Worm (Caenorhabditis elegans) whole organism, L2 larva: ENCODE measurements around the gene syd-1.

Experiments used
- C34F6.9 ChIP-seq: fragments of 150-350 bp; optimal IDR thresholded peaks from 2 replicates; lab custom pipeline; 2014; ENCODE audit warnings: missing biosample characterization, missing genetic modification characterization
- F13H6.1 ChIP-seq: sonication (generic microtip); optimal IDR thresholded peaks from 2 replicates; lab custom pipeline; 2016; ENCODE audit warnings: missing genetic modification characterization, missing compliant biosample characterization
- R02D3.7 ChIP-seq: fragments of 150-350 bp; optimal IDR thresholded peaks from 2 replicates; lab custom pipeline; 2014; ENCODE audit warnings: missing biosample characterization, missing genetic modification characterization
- Y55F3AM.14 ChIP-seq: fragments of 200-800 bp; sonication (Bioruptor generic); optimal IDR thresholded peaks from 2 replicates; lab custom pipeline; 2018; ENCODE audit warnings: mild to moderate bottlenecking, missing genetic modification characterization, missing compliant biosample characterization
- ZK546.5 ChIP-seq: sonication (generic microtip); optimal IDR thresholded peaks from 2 replicates; lab custom pipeline; 2017; ENCODE audit warnings: missing biosample characterization, missing genetic modification characterization
- alr-1 ChIP-seq: fragments of 150-350 bp; optimal IDR thresholded peaks from 2 replicates; lab custom pipeline; 2014; ENCODE audit warnings: missing biosample characterization, missing genetic modification characterization
- aly-2 ChIP-seq: fragments of 150-350 bp; optimal IDR thresholded peaks from 2 replicates; lab custom pipeline; 2014; ENCODE audit warnings: missing biosample characterization, missing genetic modification characterization
- ama-1 ChIP-seq: fragments of 150-350 bp; optimal IDR thresholded peaks from 2 replicates; lab custom pipeline; 2018; ENCODE audit warnings: inconsistent platforms
- blmp-1 ChIP-seq: sonication (generic microtip); optimal IDR thresholded peaks from 2 replicates; lab custom pipeline; 2017; ENCODE audit warnings: missing genetic modification characterization, mild to moderate bottlenecking, missing compliant biosample characterization, antibody characterized with exemption, moderate library complexity; ENCODE audit not compliant: insufficient read depth
- ceh-16 ChIP-seq: fragments of 150-350 bp; optimal IDR thresholded peaks from 2 replicates; lab custom pipeline; 2014; ENCODE audit warnings: missing biosample characterization, missing genetic modification characterization
- ceh-82 ChIP-seq: fragments of 150-350 bp; optimal IDR thresholded peaks from 2 replicates; lab custom pipeline; 2014; ENCODE audit warnings: missing biosample characterization, missing genetic modification characterization
- crh-2 ChIP-seq: sonication (generic microtip); optimal IDR thresholded peaks from 2 replicates; lab custom pipeline; 2017; ENCODE audit warnings: missing biosample characterization, missing genetic modification characterization
- dmd-4 ChIP-seq: sonication (generic microtip); optimal IDR thresholded peaks from 2 replicates; lab custom pipeline; 2017; ENCODE audit warnings: missing biosample characterization, missing genetic modification characterization
- egl-27 ChIP-seq: sonication (generic microtip); optimal IDR thresholded peaks from 3 replicates; lab custom pipeline; 2017; ENCODE audit warnings: missing biosample characterization, missing genetic modification reagents, missing genetic modification characterization
- elt-1 ChIP-seq: fragments of 150-350 bp; optimal IDR thresholded peaks from 2 replicates; lab custom pipeline; 2014; ENCODE audit warnings: missing biosample characterization, missing genetic modification characterization
- elt-3 ChIP-seq: sonication (generic microtip); optimal IDR thresholded peaks from 2 replicates; lab custom pipeline; 2017; ENCODE audit warnings: missing biosample characterization, missing genetic modification characterization
- fos-1 ChIP-seq: fragments of 150-350 bp; optimal IDR thresholded peaks from 2 replicates; lab custom pipeline; 2014; ENCODE audit warnings: missing biosample characterization, missing genetic modification characterization
- gmeb-1 ChIP-seq: fragments of 150-350 bp; optimal IDR thresholded peaks from 2 replicates; lab custom pipeline; 2014; ENCODE audit warnings: missing biosample characterization, missing genetic modification characterization
- lin-11 ChIP-seq: fragments of 150-350 bp; sonication (generic microtip); optimal IDR thresholded peaks from 2 replicates; lab custom pipeline; 2014; ENCODE audit warnings: missing biosample characterization, missing genetic modification characterization, inconsistent platforms, mixed read lengths
- lin-13 ChIP-seq: fragments of 150-350 bp; optimal IDR thresholded peaks from 2 replicates; lab custom pipeline; 2014; ENCODE audit warnings: missing biosample characterization, missing genetic modification reagents, missing genetic modification characterization
- lin-39 ChIP-seq: fragments of 150-350 bp; optimal IDR thresholded peaks from 2 replicates; lab custom pipeline; 2014; ENCODE audit warnings: missing biosample characterization, missing genetic modification reagents, missing genetic modification characterization
- mab-5 ChIP-seq: fragments of 150-350 bp; optimal IDR thresholded peaks from 2 replicates; lab custom pipeline; 2014; ENCODE audit warnings: missing biosample characterization, missing genetic modification characterization
- mbf-1 ChIP-seq: sonication (generic microtip); optimal IDR thresholded peaks from 2 replicates; lab custom pipeline; 2017; ENCODE audit warnings: missing biosample characterization, missing genetic modification characterization
- nhr-10 ChIP-seq: sonication (generic microtip); optimal IDR thresholded peaks from 2 replicates; lab custom pipeline; 2017; ENCODE audit warnings: missing biosample characterization, missing genetic modification characterization
- nhr-11 ChIP-seq: fragments of 150-350 bp; optimal IDR thresholded peaks from 2 replicates; lab custom pipeline; 2014; ENCODE audit warnings: missing biosample characterization, missing genetic modification characterization
- nhr-12 ChIP-seq: fragments of 150-350 bp; optimal IDR thresholded peaks from 2 replicates; lab custom pipeline; 2014; ENCODE audit warnings: missing biosample characterization, missing genetic modification characterization
- nhr-129 ChIP-seq: fragments of 150-350 bp; optimal IDR thresholded peaks from 2 replicates; lab custom pipeline; 2014; ENCODE audit warnings: missing biosample characterization, missing genetic modification characterization
- nhr-21 ChIP-seq: fragments of 150-350 bp; optimal IDR thresholded peaks from 2 replicates; lab custom pipeline; 2014; ENCODE audit warnings: missing biosample characterization, missing genetic modification characterization
- nhr-23 ChIP-seq: fragments of 150-350 bp; optimal IDR thresholded peaks from 2 replicates; lab custom pipeline; 2014; ENCODE audit warnings: missing biosample characterization, missing genetic modification reagents, missing genetic modification characterization
- nhr-237 ChIP-seq: fragments of 150-350 bp; optimal IDR thresholded peaks from 2 replicates; lab custom pipeline; 2014; ENCODE audit warnings: missing biosample characterization, missing genetic modification characterization
- nhr-25 ChIP-seq: fragments of 150-350 bp; sonication (generic microtip); optimal IDR thresholded peaks from 3 replicates; lab custom pipeline; 2014; ENCODE audit warnings: missing biosample characterization, missing genetic modification characterization
- nhr-6 ChIP-seq: fragments of 150-350 bp; optimal IDR thresholded peaks from 2 replicates; lab custom pipeline; 2014; ENCODE audit warnings: missing biosample characterization, missing genetic modification characterization
- nhr-77 ChIP-seq: fragments of 150-350 bp; optimal IDR thresholded peaks from 2 replicates; lab custom pipeline; 2014; ENCODE audit warnings: missing biosample characterization, missing genetic modification characterization
- sem-4 ChIP-seq: fragments of 150-350 bp; optimal IDR thresholded peaks from 2 replicates; lab custom pipeline; 2014; ENCODE audit warnings: missing biosample characterization, missing genetic modification reagents, missing genetic modification characterization
- skn-1 ChIP-seq: sonication (generic microtip); optimal IDR thresholded peaks from 2 replicates; lab custom pipeline; 2017; ENCODE audit warnings: missing biosample characterization, missing genetic modification characterization
- sma-3 ChIP-seq: sonication (generic microtip); optimal IDR thresholded peaks from 2 replicates; lab custom pipeline; 2016; ENCODE audit warnings: missing genetic modification reagents, missing genetic modification characterization, missing compliant biosample characterization
- sma-9 ChIP-seq, 2 experiments: fragments of 150-350 bp in 1 of 2; sonication (generic microtip) in 1 of 2; optimal IDR thresholded peaks; 2 replicates each; lab custom pipeline; 2014 to 2016; ENCODE audit warnings: missing genetic modification characterization in 2 of 2, mild to moderate bottlenecking in 1 of 2, missing biosample characterization in 1 of 2, missing compliant biosample characterization in 1 of 2, missing genetic modification reagents in 1 of 2, moderate library complexity in 1 of 2
- snpc-4 ChIP-seq: fragments of 150-350 bp; optimal IDR thresholded peaks from 2 replicates; lab custom pipeline; 2014; ENCODE audit warnings: missing biosample characterization, missing genetic modification characterization
- unc-39 ChIP-seq: fragments of 150-350 bp; optimal IDR thresholded peaks from 2 replicates; lab custom pipeline; 2014; ENCODE audit warnings: missing biosample characterization, missing genetic modification characterization
- unc-55 ChIP-seq: fragments of 150-350 bp; sonication (generic microtip); optimal IDR thresholded peaks from 3 replicates; lab custom pipeline; 2014; ENCODE audit warnings: missing biosample characterization, missing genetic modification reagents, missing genetic modification characterization
- unc-62 ChIP-seq: fragments of 150-350 bp; optimal IDR thresholded peaks from 2 replicates; lab custom pipeline; 2014; ENCODE audit warnings: missing biosample characterization, missing genetic modification reagents, missing genetic modification characterization
- zag-1 ChIP-seq: fragments of 150-350 bp; optimal IDR thresholded peaks from 2 replicates; lab custom pipeline; 2014; ENCODE audit warnings: missing biosample characterization, missing genetic modification characterization
- ztf-1 ChIP-seq: fragments of 200-800 bp; sonication (Bioruptor generic); conservative IDR thresholded peaks from 2 replicates; pipeline ENCODE4 v1.3.6; 2022; ENCODE audit warnings: missing genetic modification characterization, missing compliant biosample characterization

Gene syd-1

DNA sequence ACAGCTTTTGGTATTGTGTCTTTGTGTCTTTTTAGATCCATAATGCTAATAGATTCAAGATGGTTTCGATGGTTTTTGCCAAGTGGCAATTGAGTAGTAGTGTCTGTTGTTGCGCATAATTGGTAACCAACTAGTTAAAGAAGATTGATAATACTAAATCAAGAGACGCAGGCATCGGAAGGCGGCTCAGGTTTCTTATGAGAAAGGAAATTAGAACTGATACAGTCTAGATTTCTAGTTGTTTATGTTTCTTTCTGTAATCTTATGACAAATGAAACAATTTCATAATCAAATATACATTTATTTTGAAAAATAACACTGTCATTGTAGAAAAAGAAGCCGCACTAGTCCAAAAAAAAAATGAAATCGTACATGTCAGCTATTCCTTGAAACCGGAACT lies 40.9 kb downstream of the syd-1 start, which contains the start of gene ZK1290.10:
ZK1290.10 (minus strand) TSS at position 101 of the 400 bp plus-strand sequence.
- TF ChIP-seq ceh-16 (tag; lab: Kevin White, UChicago) = no peak
- no peak for TF ChIP-seq C34F6.9 (tag; lab: Kevin White, UChicago)
- TF ChIP-seq F13H6.1 (tag; lab: Kevin White, UChicago) = no peak
- TF ChIP-seq ztf-1 (GFP tag; lab: Robert Waterston, UW) = no peak
- no peak for TF ChIP-seq elt-1 (tag; lab: Kevin White, UChicago)
- no peak for TF ChIP-seq snpc-4 (tag; lab: Kevin White, UChicago)
- no peak for TF ChIP-seq unc-39
- TF ChIP-seq lin-39 (tag; lab: Kevin White, UChicago) = no peak
- TF ChIP-seq lin-11 = no peak

DNA sequence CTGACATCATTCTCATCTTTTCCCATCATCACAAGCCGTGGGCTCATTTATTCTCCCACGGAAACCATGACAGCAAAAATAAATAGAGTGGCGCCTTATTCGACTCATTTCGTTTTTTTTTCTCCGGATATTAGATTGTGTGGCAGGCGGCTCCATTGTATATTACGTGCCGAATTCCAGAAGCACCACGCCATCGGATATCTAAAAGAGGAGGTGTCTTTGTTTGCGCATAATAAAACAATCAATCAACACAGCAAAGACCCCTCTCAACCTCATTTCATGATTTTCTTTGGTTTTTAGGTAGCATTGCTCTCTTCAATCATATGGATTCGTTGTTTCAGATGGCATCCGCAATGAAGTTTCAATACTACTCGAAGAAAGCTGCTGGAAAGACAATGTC lies 45.7 kb downstream of the syd-1 start, which contains the start of gene tph-1:
tph-1 (plus strand) TSS at position 301 of the 400 bp plus-strand sequence.
- TF ChIP-seq nhr-77 (tag; lab: Kevin White, UChicago) = no peak
- no peak for TF ChIP-seq fos-1
- TF ChIP-seq sem-4 (tag; lab: Kevin White, UChicago) = no peak
- TF ChIP-seq mbf-1 (tag; lab: Kevin White, UChicago) = no peak
- TF ChIP-seq skn-1 (tag; lab: Kevin White, UChicago) = no peak
- TF ChIP-seq nhr-237 = no peak
- no peak for TF ChIP-seq dmd-4 (tag; lab: Kevin White, UChicago)
- TF ChIP-seq aly-2 (tag; lab: Kevin White, UChicago) = no peak
- TF ChIP-seq R02D3.7 = no peak
- TF ChIP-seq Y55F3AM.14 (GFP tag; lab: Kevin White, UChicago) = no peak
- TF ChIP-seq gmeb-1 (tag; lab: Kevin White, UChicago) = no peak
- no peak for TF ChIP-seq nhr-25 (tag; lab: Kevin White, UChicago)
- TF ChIP-seq nhr-6 (tag; lab: Kevin White, UChicago) = no peak
- no peak for TF ChIP-seq ztf-1 (GFP tag; lab: Robert Waterston, UW)
- no peak for TF ChIP-seq nhr-21 (tag; lab: Kevin White, UChicago)
- no peak for TF ChIP-seq unc-55
- no peak for TF ChIP-seq nhr-12 (tag; lab: Kevin White, UChicago)
- TF ChIP-seq sma-3 (GFP tag; lab: Kevin White, UChicago) = no peak
- no peak for TF ChIP-seq lin-11

DNA sequence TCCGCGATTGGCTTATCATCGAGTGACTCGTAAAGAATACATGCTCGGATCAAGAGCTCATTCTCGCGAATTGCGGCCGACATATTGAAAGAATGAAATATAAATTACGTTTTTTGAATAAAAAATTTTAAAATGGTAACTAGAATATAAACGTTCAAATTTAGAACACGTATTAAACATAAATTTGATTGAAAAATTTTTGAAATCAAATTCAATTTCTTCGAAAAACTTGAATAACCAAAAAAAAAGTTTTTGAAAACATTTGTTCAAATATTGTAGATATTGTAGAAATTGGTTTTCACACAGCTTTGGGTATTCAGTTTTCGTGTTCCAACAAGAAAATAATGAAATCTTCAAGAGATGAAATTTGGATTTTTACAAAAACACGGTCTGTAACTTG lies 46.7 kb downstream of the syd-1 start, which contains the start of gene fbxa-224:
fbxa-224 (minus strand) TSS at position 101 of the 400 bp plus-strand sequence.
- no peak for TF ChIP-seq dmd-4 (tag; lab: Kevin White, UChicago)
- no peak for TF ChIP-seq elt-1 (tag; lab: Kevin White, UChicago)
- TF ChIP-seq sem-4 (tag; lab: Kevin White, UChicago) = no peak
- TF ChIP-seq nhr-21 (tag; lab: Kevin White, UChicago) = no peak
- no peak for TF ChIP-seq mab-5 (tag; lab: Kevin White, UChicago)
- TF ChIP-seq ztf-1 (GFP tag; lab: Robert Waterston, UW) = no peak
- no peak for TF ChIP-seq ama-1 (lab: Kevin White, UChicago)
- no peak for TF ChIP-seq egl-27 (tag; lab: Kevin White, UChicago)
- no peak for TF ChIP-seq F13H6.1 (tag; lab: Kevin White, UChicago)
- TF ChIP-seq lin-11 = no peak
- no peak for TF ChIP-seq lin-13 (GFP tag; lab: Kevin White, UChicago)
- no peak for TF ChIP-seq C34F6.9 (tag; lab: Kevin White, UChicago)

DNA sequence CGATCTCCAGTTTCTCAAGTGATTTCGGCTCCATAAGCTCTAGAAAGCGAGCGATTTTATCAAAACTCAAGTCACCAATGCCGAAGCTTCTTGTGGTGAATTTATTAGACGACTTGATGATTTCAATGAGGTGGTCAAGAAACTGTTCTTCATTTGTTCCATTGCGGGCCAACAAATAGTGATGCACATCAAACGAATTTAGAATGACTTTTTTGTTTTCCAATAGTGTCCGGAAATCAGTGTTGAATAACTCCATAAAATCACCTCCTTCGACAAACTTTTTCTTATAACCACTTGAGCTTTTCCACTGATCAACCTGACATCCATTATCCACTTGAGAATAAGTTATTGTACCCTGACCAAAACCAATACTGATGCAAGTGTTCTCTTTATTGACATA lies 47.4 kb downstream of the syd-1 start:
- TF ChIP-seq nhr-10 (tag; lab: Kevin White, UChicago) (no peak), ama-1 (lab: Kevin White, UChicago) (no peak), nhr-11 (tag; lab: Kevin White, UChicago) (no peak)

DNA sequence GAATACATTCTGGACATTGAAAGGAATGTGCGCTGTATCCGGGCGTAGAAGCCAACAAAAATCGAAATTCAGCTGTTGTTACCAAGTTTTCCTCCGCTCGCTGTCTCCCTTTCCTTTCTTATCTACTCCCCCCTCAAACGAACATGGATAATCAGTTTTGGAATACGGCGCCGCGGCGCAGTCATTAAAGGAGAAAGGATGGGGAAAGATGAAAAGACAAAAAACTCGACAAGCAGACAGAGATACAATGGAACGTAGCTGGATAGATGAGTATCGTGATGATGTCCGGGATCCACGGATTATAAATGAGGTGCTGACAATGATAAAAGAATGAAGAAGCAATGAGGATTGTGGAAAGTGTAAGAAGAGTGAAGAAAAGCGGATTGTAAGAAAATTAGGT lies 49.3 kb downstream of the syd-1 start:
- TF ChIP-seq nhr-21 (tag; lab: Kevin White, UChicago) = peak; percentile 74
- TF ChIP-seq egl-27 (tag; lab: Kevin White, UChicago) = no peak
- TF ChIP-seq zag-1 = no peak
- no peak for TF ChIP-seq lin-13 (GFP tag; lab: Kevin White, UChicago)
- no peak for TF ChIP-seq nhr-25 (tag; lab: Kevin White, UChicago)
- peak; percentile 7 for TF ChIP-seq fos-1
- no peak for TF ChIP-seq aly-2 (tag; lab: Kevin White, UChicago)
- TF ChIP-seq mbf-1 (tag; lab: Kevin White, UChicago) = no peak
- TF ChIP-seq unc-62 (GFP tag; lab: Kevin White, UChicago) = no peak
- no peak for TF ChIP-seq snpc-4 (tag; lab: Kevin White, UChicago)
- no peak for TF ChIP-seq alr-1 (tag; lab: Kevin White, UChicago)
- TF ChIP-seq ZK546.5 (tag; lab: Kevin White, UChicago) = no peak
- no peak for TF ChIP-seq sma-9 (GFP tag; optimal IDR thresholded peaks at IDR 0.05; lab: Kevin White, UChicago)
- TF ChIP-seq sma-9 (tag; optimal IDR thresholded peaks at IDR 0.05; lab: Kevin White, UChicago) = no peak
- TF ChIP-seq blmp-1 (tag; lab: Kevin White, UChicago) = peak; percentile 5
- peak; percentile 35 for TF ChIP-seq unc-55
- no peak for TF ChIP-seq ceh-82 (tag; lab: Kevin White, UChicago)
- no peak for TF ChIP-seq crh-2 (tag; lab: Kevin White, UChicago)
- TF ChIP-seq ama-1 (lab: Kevin White, UChicago) = peak; percentile 74
- no peak for TF ChIP-seq nhr-12 (tag; lab: Kevin White, UChicago)
- no peak for TF ChIP-seq nhr-23 (tag; lab: Kevin White, UChicago)
- TF ChIP-seq nhr-129 = no peak
- no peak for TF ChIP-seq nhr-6 (tag; lab: Kevin White, UChicago)
- no peak for TF ChIP-seq elt-3 (tag; lab: Kevin White, UChicago)
- no peak for TF ChIP-seq unc-39
- TF ChIP-seq Y55F3AM.14 (GFP tag; lab: Kevin White, UChicago) = no peak
- TF ChIP-seq lin-11 = no peak
